3 fruit fly cellular contexts compared by ENCODE assay signal in the genomic region with DNA sequence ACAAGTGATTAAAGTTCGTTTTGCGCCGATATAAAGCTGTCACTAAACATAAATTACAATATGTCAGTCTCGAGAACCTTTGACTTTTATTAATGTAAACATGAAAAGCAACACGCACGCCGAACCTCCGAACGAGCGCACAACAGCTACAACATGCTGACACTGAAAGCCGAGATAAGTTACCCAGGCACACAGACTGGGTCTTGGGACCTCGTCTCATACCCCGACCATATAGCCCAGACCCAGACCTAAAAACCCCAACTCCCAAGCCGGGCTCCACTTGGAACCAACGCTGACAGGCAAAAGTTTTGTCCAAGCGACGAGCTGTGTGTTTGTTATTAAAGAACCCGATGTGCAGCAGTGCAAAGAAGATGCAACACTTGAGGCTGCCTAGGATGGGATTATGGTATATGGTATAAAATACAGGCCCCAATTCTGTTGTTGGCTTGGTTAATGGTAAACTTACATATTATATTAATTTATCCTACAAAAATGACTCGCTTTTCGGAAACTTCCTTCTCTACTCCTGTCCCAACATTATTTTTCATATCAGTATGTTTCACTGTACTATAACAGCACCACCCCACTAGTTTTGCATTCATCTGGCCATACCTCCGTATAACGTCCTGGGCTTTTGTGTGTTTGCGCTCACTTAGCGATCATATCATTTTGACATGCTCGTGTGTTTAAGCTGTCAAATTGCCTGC.
TF ChIP-seq lines count a peak whose summit lies in the region.

No protein-coding gene starts in this region.

- no peak for TF ChIP-seq CTCF in whole organism, embryonic (GFP tag; optimal IDR thresholded peaks at IDR 0.05; lab: Kevin White, UChicago)

TF ChIP-seq in whole organism, embryonic, 481 proteins besides CTCF, POLR2A, EP300 and RAD21:
- TF ChIP-seq Ets65A (GFP tag; lab: Kevin White, UChicago): peak; percentile 19
- TF ChIP-seq Pdp1 (GFP tag; optimal IDR thresholded peaks at IDR 0.05; lab: Kevin White, UChicago): no peak
- TF ChIP-seq CG13894 (tag; optimal IDR thresholded peaks at IDR 0.05; lab: Kevin White, UChicago): peak; percentile 70
- 0 out of 2 replicates have a peak, but pooled peaks have one; percentile 34 for TF ChIP-seq Drgx (GFP tag; IDR thresholded peaks at IDR 0.05; lab: Robert Waterston, UW)
- TF ChIP-seq ci (GFP tag; IDR thresholded peaks at IDR 0.05; lab: Robert Waterston, UW): 0 out of 3 replicates have a peak, but pooled peaks have one; percentile 7
- TF ChIP-seq bsh (GFP tag; optimal IDR thresholded peaks at IDR 0.05; lab: Kevin White, UChicago): peak in 1 of 2 experiments; percentile 8
- peak; percentile 36 for TF ChIP-seq grau (tag; optimal IDR thresholded peaks at IDR 0.05; lab: Kevin White, UChicago)
- TF ChIP-seq D (optimal IDR thresholded peaks at IDR 0.05; lab: Kevin White, UChicago): no peak
- TF ChIP-seq D (GFP tag; optimal IDR thresholded peaks at IDR 0.05; lab: Kevin White, UChicago): no peak
- TF ChIP-seq CG3281 (GFP tag; optimal IDR thresholded peaks at IDR 0.05; lab: Kevin White, UChicago): no peak
- TF ChIP-seq CG9727 (GFP tag; optimal IDR thresholded peaks at IDR 0.05; lab: Kevin White, UChicago): no peak

TF ChIP-seq in whole organism, prepupa, 60 proteins besides CTCF, POLR2A, EP300 and RAD21 (continues in another document):
- TF ChIP-seq CG1621 (tag; optimal IDR thresholded peaks at IDR 0.05; lab: Kevin White, UChicago) (peak; percentile 36), CG10669 (GFP tag; optimal IDR thresholded peaks at IDR 0.05; lab: Kevin White, UChicago) (peak; percentile 11), CG8632 (GFP tag; optimal IDR thresholded peaks at IDR 0.05; lab: Kevin White, UChicago) (no peak), net (GFP tag; optimal IDR thresholded peaks at IDR 0.05; lab: Kevin White, UChicago) (no peak), CG16779 (tag; optimal IDR thresholded peaks at IDR 0.05; lab: Kevin White, UChicago) (no peak), Eip75B (GFP tag; optimal IDR thresholded peaks at IDR 0.05; lab: Kevin White, UChicago) (peak; percentile 21), esn (GFP tag; optimal IDR thresholded peaks at IDR 0.05; lab: Kevin White, UChicago) (no peak), CG32006 (GFP tag; optimal IDR thresholded peaks at IDR 0.05; lab: Kevin White, UChicago) (peak; percentile 65), Ets21C (GFP tag; optimal IDR thresholded peaks at IDR 0.05; lab: Kevin White, UChicago) (no peak), fd59A (GFP tag; optimal IDR thresholded peaks at IDR 0.05; lab: Kevin White, UChicago) (peak; percentile 50), Sox15 (GFP tag; optimal IDR thresholded peaks at IDR 0.05; lab: Kevin White, UChicago) (no peak), CG4318 (GFP tag; optimal IDR thresholded peaks at IDR 0.05; lab: Kevin White, UChicago) (peak; percentile 21), CG11762 (GFP tag; optimal IDR thresholded peaks at IDR 0.05; lab: Kevin White, UChicago; ENCODE audit: insufficient read depth) (no peak), Eip78C (GFP tag; lab: Kevin White, UChicago) (peak; percentile 85), Hr38 (GFP tag; optimal IDR thresholded peaks at IDR 0.05; lab: Kevin White, UChicago) (no peak), Sox14 (GFP tag; optimal IDR thresholded peaks at IDR 0.05; lab: Kevin White, UChicago) (peak; percentile 55), vri (GFP tag; optimal IDR thresholded peaks at IDR 0.05; lab: Kevin White, UChicago) (no peak), CG6854 (GFP tag; optimal IDR thresholded peaks at IDR 0.05; lab: Kevin White, UChicago) (no peak), svp (GFP tag; lab: Kevin White, UChicago) (peak; percentile 75), CG3919 (GFP tag; optimal IDR thresholded peaks at IDR 0.05; lab: Kevin White, UChicago) (peak; percentile 59), CG34406 (GFP tag; optimal IDR thresholded peaks at IDR 0.05; lab: Kevin White, UChicago) (peak; percentile 11), CG6163 (GFP tag; IDR thresholded peaks at IDR 0.05; lab: Robert Waterston, UW) (peak; percentile 78), eg (GFP tag; IDR thresholded peaks at IDR 0.05; lab: Robert Waterston, UW) (peak; percentile 63; the same call in 2 of the 3 replicates), cyc (GFP tag; optimal IDR thresholded peaks at IDR 0.05; lab: Kevin White, UChicago) (no peak), dac (GFP tag; optimal IDR thresholded peaks at IDR 0.05; lab: Kevin White, UChicago) (peak; percentile 29), pdm3 (GFP tag; optimal IDR thresholded peaks at IDR 0.05; lab: Kevin White, UChicago) (peak; percentile 44), Lpt (GFP tag; optimal IDR thresholded peaks at IDR 0.05; lab: Kevin White, UChicago) (peak; percentile 26), CG10631 (GFP tag; optimal IDR thresholded peaks at IDR 0.05; lab: Kevin White, UChicago) (peak; percentile 77), achi (GFP tag; optimal IDR thresholded peaks at IDR 0.05; lab: Kevin White, UChicago) (peak; percentile 54), Eip93F (GFP tag; optimal IDR thresholded peaks at IDR 0.05; lab: Kevin White, UChicago) (no peak), Sox102F (GFP tag; optimal IDR thresholded peaks at IDR 0.05; lab: Kevin White, UChicago) (no peak), salr (GFP tag; optimal IDR thresholded peaks at IDR 0.05; lab: Kevin White, UChicago) (peak; percentile 15 to 33), Blimp-1 (GFP tag; optimal IDR thresholded peaks at IDR 0.05; lab: Kevin White, UChicago) (no peak), fkh (GFP tag; optimal IDR thresholded peaks at IDR 0.05; lab: Kevin White, UChicago) (no peak), CG7368 (GFP tag; optimal IDR thresholded peaks at IDR 0.05; lab: Kevin White, UChicago) (no peak), CG6276 (GFP tag; optimal IDR thresholded peaks at IDR 0.05; lab: Kevin White, UChicago) (no peak), CG8119 (GFP tag; IDR thresholded peaks at IDR 0.05; lab: Robert Waterston, UW) (peak; percentile 60; the same call in 1 of the 3 replicates)

TF ChIP-seq in whole organism, pupa, 21 proteins besides CTCF, POLR2A, EP300 and RAD21:
- TF ChIP-seq CG32121 (GFP tag; IDR thresholded peaks at IDR 0.05; lab: Robert Waterston, UW): no peak
- TF ChIP-seq D1 (tag; optimal IDR thresholded peaks at IDR 0.05; lab: Kevin White, UChicago): peak; percentile 29
- no peak for TF ChIP-seq Ets98B (GFP tag; IDR thresholded peaks at IDR 0.05; lab: Robert Waterston, UW)
- peak; percentile 68 for TF ChIP-seq CG14655 (GFP tag; optimal IDR thresholded peaks at IDR 0.05; lab: Kevin White, UChicago)
- peak; percentile 58 for TF ChIP-seq CG34367 (tag; optimal IDR thresholded peaks at IDR 0.05; lab: Kevin White, UChicago)
- TF ChIP-seq CG10348 (GFP tag; IDR thresholded peaks at IDR 0.05; lab: Robert Waterston, UW): no peak
- peak; percentile 62 for TF ChIP-seq CG15710 (tag; optimal IDR thresholded peaks at IDR 0.05; lab: Kevin White, UChicago)
- TF ChIP-seq CG9948 (tag; optimal IDR thresholded peaks at IDR 0.05; lab: Kevin White, UChicago): peak; percentile 41
- 0 out of 3 replicates have a peak, but pooled peaks have one; percentile 50 for TF ChIP-seq CG4496 (GFP tag; IDR thresholded peaks at IDR 0.05; lab: Robert Waterston, UW)
- peak; percentile 64 for TF ChIP-seq Pif1B (GFP tag; optimal IDR thresholded peaks at IDR 0.05; lab: Kevin White, UChicago)
- TF ChIP-seq Snoo (tag; optimal IDR thresholded peaks at IDR 0.05; lab: Kevin White, UChicago): no peak
- no peak; the same call in 1 of the 2 replicates for TF ChIP-seq CG12605 (GFP tag; IDR thresholded peaks at IDR 0.05; lab: Robert Waterston, UW)
- peak; percentile 39 for TF ChIP-seq CG8159 (tag; optimal IDR thresholded peaks at IDR 0.05; lab: Kevin White, UChicago)
- peak; percentile 39; the same call in 1 of the 3 replicates for TF ChIP-seq fd96Ca (GFP tag; IDR thresholded peaks at IDR 0.05; lab: Robert Waterston, UW)
- TF ChIP-seq Pif1A (GFP tag; optimal IDR thresholded peaks at IDR 0.05; lab: Kevin White, UChicago): peak; percentile 26
- peak; percentile 44 for TF ChIP-seq CG8301 (tag; optimal IDR thresholded peaks at IDR 0.05; lab: Kevin White, UChicago)
- TF ChIP-seq CG13204 (GFP tag; optimal IDR thresholded peaks at IDR 0.05; lab: Kevin White, UChicago): no peak
- no peak for TF ChIP-seq gl (tag; optimal IDR thresholded peaks at IDR 0.05; lab: Kevin White, UChicago)
- peak; percentile 48 for TF ChIP-seq CG17806 (tag; optimal IDR thresholded peaks at IDR 0.05; lab: Kevin White, UChicago)
- no peak for TF ChIP-seq EcR (GFP tag; optimal IDR thresholded peaks at IDR 0.05; lab: Kevin White, UChicago)
- TF ChIP-seq rn (GFP tag; IDR thresholded peaks at IDR 0.05; lab: Robert Waterston, UW): 0 out of 2 replicates have a peak, but pooled peaks have one; percentile 7

Comparison
In these comparisons a context has a peak if more than half of its experiments do, and no peak if none do; other contexts are left out.
1. Of the 7 proteins assayed by ChIP-seq in both whole organism, embryonic and whole organism, prepupa: peak only in whole organism, embryonic: none; only in whole organism, prepupa: Gug and Lpt; in both: none; in neither: 5.